Fruit fly (Drosophila melanogaster): ENCODE measurements around the gene CG3061.

CG3061 gene

DNA sequence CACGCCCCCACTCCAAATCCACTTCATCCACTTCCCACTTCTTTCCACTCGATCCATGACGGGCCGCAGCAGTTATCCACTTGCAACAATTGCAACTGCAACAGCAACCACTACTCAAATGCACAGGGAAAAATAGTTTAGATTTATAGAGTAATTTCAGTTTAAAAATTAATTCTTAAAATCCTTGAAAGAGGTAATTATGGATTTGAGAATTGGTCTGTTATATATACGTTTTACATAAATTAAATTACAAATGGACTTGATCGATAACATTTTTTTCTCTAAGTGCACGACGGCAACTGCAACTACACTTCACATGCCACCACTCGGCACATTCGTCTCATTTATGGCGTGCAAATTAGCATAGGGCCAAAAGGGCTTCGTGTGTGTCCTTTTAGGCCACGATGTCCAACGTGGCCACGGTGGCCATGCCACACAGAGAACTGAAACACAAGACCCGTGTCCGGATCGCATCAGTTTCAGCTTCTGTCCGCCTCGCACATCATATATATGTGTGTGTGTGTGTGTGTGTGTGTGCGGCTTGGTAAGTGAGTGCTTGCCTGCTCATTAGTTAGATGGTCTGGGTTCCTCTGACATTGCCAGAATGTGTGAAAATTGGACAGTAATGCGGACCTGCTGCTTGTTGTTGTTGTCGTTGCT is 47.1 kb upstream of the CG3061 start (continued):
- TF ChIP-seq CG8632 (GFP tag; optimal IDR thresholded peaks at IDR 0.05) (peak; percentile 76), CG6854 (GFP tag; optimal IDR thresholded peaks at IDR 0.05) (peak; percentile 6), Ets21C (GFP tag; optimal IDR thresholded peaks at IDR 0.05) (peak; percentile 30), CG3919 (GFP tag; optimal IDR thresholded peaks at IDR 0.05) (peak; percentile 87), OdsH (GFP tag; optimal IDR thresholded peaks at IDR 0.05) (peak; percentile 85), CG6163 (GFP tag; IDR thresholded peaks at IDR 0.05) (peak; percentile 91), CG16779 (tag; optimal IDR thresholded peaks at IDR 0.05) (peak; percentile 74), achi (GFP tag; optimal IDR thresholded peaks at IDR 0.05) (peak; percentile 86), spab (GFP tag; optimal IDR thresholded peaks at IDR 0.05) (peak; percentile 84), Sox102F (GFP tag; optimal IDR thresholded peaks at IDR 0.05) (peak; percentile 51), esn (GFP tag; optimal IDR thresholded peaks at IDR 0.05) (peak; percentile 76), CG15336 (GFP tag; IDR thresholded peaks at IDR 0.05) (peak; percentile 86), CG11902 (GFP tag; optimal IDR thresholded peaks at IDR 0.05) (peak; percentile 5), pdm3 (GFP tag; optimal IDR thresholded peaks at IDR 0.05) (peak; percentile 83), Eip93F (GFP tag; optimal IDR thresholded peaks at IDR 0.05) (no peak), svp (GFP tag) (peak; percentile 82), CG32006 (GFP tag; optimal IDR thresholded peaks at IDR 0.05) (peak; percentile 85), fkh (GFP tag; optimal IDR thresholded peaks at IDR 0.05) (no peak), Sox14 (GFP tag; optimal IDR thresholded peaks at IDR 0.05) (peak; percentile 76), CG10669 (GFP tag; optimal IDR thresholded peaks at IDR 0.05) (peak; percentile 84), CG11294 (GFP tag; IDR thresholded peaks at IDR 0.05) (peak; percentile 81), topi (GFP tag; optimal IDR thresholded peaks at IDR 0.05) (peak; percentile 67), Eip78C (GFP tag) (peak; percentile 97), Ets96B (tag; optimal IDR thresholded peaks at IDR 0.05) (peak; percentile 90), Smox (GFP tag; optimal IDR thresholded peaks at IDR 0.05) (peak; percentile 61), Hr39 (GFP tag; optimal IDR thresholded peaks at IDR 0.05) (peak; percentile 65), lz (GFP tag; optimal IDR thresholded peaks at IDR 0.05) (peak; percentile 73), CG34406 (GFP tag; optimal IDR thresholded peaks at IDR 0.05) (peak; percentile 69)

- TF ChIP-seq CG32006 (GFP tag; optimal IDR thresholded peaks at IDR 0.05) (peak; percentile 29), CG10631 (GFP tag; optimal IDR thresholded peaks at IDR 0.05) (no peak), Eip78C (GFP tag) (peak; percentile 27), Hr4 (GFP tag; optimal IDR thresholded peaks at IDR 0.05) (peak; percentile 19)
Observed at dm6 chr3R:13986648-13987047, 45.5 kb upstream of the CG3061 start.

DNA sequence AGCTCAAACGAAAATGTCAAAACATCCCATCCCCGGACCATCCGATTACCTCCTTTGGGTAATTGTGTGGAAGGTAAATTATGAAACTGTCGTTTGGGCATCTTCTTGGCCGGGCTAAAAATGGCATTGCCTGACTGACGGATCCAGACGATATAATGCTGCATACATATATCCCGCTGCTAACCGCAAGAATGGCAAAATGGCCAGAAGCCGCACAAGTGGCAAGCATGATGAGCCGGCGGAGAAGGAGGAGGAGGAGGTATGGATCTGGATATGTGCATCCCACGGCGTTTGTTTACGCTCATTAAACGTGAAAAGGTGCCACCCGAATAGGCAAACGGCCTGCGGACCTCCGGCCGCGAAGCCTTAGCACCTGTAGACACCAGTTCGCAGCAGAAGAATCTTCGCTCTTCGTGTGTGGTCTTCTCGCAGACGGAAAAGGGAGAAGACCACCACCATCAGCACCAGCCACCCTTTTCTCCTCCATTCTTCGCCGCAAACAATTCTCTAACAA is 43.2 kb upstream of the CG3061 start:
- TF ChIP-seq fd59A (GFP tag; optimal IDR thresholded peaks at IDR 0.05) (no peak), acj6 (GFP tag; optimal IDR thresholded peaks at IDR 0.05) (no peak), CG10631 (GFP tag; optimal IDR thresholded peaks at IDR 0.05) (no peak), CG7368 (GFP tag; optimal IDR thresholded peaks at IDR 0.05) (no peak), eg (GFP tag; IDR thresholded peaks at IDR 0.05) (no peak)

DNA sequence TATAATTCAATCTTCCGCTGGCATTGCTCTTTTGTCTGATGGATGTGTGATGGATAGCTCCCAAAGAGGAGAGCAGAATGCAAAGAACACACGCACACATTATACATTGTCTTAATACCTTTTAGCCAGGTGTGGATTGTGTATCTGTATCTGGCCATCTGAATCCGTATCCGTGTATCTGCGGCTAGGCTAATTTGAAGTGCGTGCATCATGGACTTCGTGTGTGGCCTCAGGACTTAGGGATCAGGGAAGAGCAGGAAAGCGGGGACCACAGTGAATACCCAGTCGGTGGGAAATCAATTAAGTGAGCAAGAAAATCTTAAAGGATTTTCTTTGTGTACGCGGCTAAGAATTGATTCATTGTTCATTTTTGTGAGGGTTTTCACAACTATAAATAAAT is 42.7 kb upstream of the CG3061 start:
- TF ChIP-seq CG10669 (GFP tag; optimal IDR thresholded peaks at IDR 0.05) (peak; percentile 10), Eip78C (GFP tag) (peak; percentile 34), Eip75B (GFP tag; optimal IDR thresholded peaks at IDR 0.05) (no peak), CG10631 (GFP tag; optimal IDR thresholded peaks at IDR 0.05) (peak; percentile 1), dsx (GFP tag; optimal IDR thresholded peaks at IDR 0.05; ENCODE audit: poor library complexity, severe bottlenecking) (peak; percentile 51), net (GFP tag; optimal IDR thresholded peaks at IDR 0.05) (no peak), ss (GFP tag; optimal IDR thresholded peaks at IDR 0.05) (peak in 1 of 2 experiments; percentile 51)
